Fruit fly (Drosophila melanogaster) whole organism, adult: ENCODE measurements around the gene MtnA.
A peak's percentile ranks its signal among the peaks of the same experiment; 100 is the strongest.

Source experiments
- CG11617 ChIP-seq: fragments of 200-800 bp; sonication (Bioruptor generic); optimal IDR thresholded peaks from 2 replicates; lab custom pipeline; 2017; ENCODE audit warnings: mild to moderate bottlenecking, missing biosample characterization, missing genetic modification reagents, missing genetic modification characterization
- CG12768 ChIP-seq: fragments of 200-800 bp; sonication (Bioruptor generic); optimal IDR thresholded peaks from 2 replicates; lab custom pipeline; 2017; ENCODE audit warnings: missing biosample characterization, missing genetic modification characterization, mild to moderate bottlenecking, moderate library complexity, missing genetic modification reagents
- CG14711 ChIP-seq: fragments of 200-800 bp; sonication (Bioruptor generic); optimal IDR thresholded peaks from 2 replicates; lab custom pipeline; 2018; ENCODE audit warnings: missing biosample characterization, mild to moderate bottlenecking, missing genetic modification characterization, moderate library complexity
- CG1620 ChIP-seq: fragments of 200-800 bp; sonication (Bioruptor generic); optimal IDR thresholded peaks from 2 replicates; lab custom pipeline; 2016; ENCODE audit warnings: missing biosample characterization, missing genetic modification characterization
- CG33017 ChIP-seq: fragments of 200-800 bp; sonication (Bioruptor generic); optimal IDR thresholded peaks from 2 replicates; lab custom pipeline; 2018; ENCODE audit warnings: missing biosample characterization, mild to moderate bottlenecking, missing genetic modification characterization, moderate library complexity
- CG5204 ChIP-seq: fragments of 200-800 bp; sonication (Bioruptor generic); optimal IDR thresholded peaks from 2 replicates; lab custom pipeline; 2016; ENCODE audit warnings: missing biosample characterization, missing genetic modification characterization
- CG7045 ChIP-seq: fragments of 200-800 bp; sonication (Bioruptor generic); optimal IDR thresholded peaks from 2 replicates; lab custom pipeline; 2017; ENCODE audit warnings: missing biosample characterization, mild to moderate bottlenecking, missing genetic modification characterization
- CG7101 ChIP-seq: fragments of 200-800 bp; sonication (Bioruptor generic); optimal IDR thresholded peaks from 2 replicates; lab custom pipeline; 2018; ENCODE audit warnings: missing biosample characterization, mild to moderate bottlenecking, missing genetic modification characterization, moderate library complexity
- Clk ChIP-seq: fragments of 200-800 bp; sonication (Bioruptor generic); optimal IDR thresholded peaks from 2 replicates; lab custom pipeline; 2017; ENCODE audit warnings: missing biosample characterization, missing genetic modification characterization
- Crg-1 ChIP-seq: fragments of 200-800 bp; sonication (Bioruptor generic); optimal IDR thresholded peaks from 2 replicates; lab custom pipeline; 2016; ENCODE audit warnings: missing biosample characterization, missing genetic modification characterization
- Hr96 ChIP-seq: fragments of 200-800 bp; sonication (Bioruptor generic); optimal IDR thresholded peaks from 2 replicates; lab custom pipeline; 2016; ENCODE audit warnings: missing biosample characterization, missing genetic modification characterization
- Mnt ChIP-seq: fragments of 200-800 bp; sonication (Bioruptor generic); optimal IDR thresholded peaks from 2 replicates; lab custom pipeline; 2016; ENCODE audit warnings: missing biosample characterization, mild to moderate bottlenecking, missing genetic modification characterization
- bab1 ChIP-seq: fragments of 200-800 bp; sonication (Bioruptor generic); optimal IDR thresholded peaks from 3 replicates; lab custom pipeline; 2019; ENCODE audit warnings: missing biosample characterization, mild to moderate bottlenecking, missing genetic modification characterization, moderate library complexity
- cic ChIP-seq: fragments of 200-800 bp; sonication (Bioruptor generic); optimal IDR thresholded peaks from 2 replicates; lab custom pipeline; 2017; ENCODE audit warnings: missing biosample characterization, mild to moderate bottlenecking, missing genetic modification characterization, moderate library complexity
- cnc ChIP-seq, 2 experiments: fragments of >200 bp; optimal IDR thresholded peaks; 2 replicates each; lab custom pipeline; 2017
- kay ChIP-seq: fragments of 200-800 bp; sonication (Bioruptor generic); peaks from one replicate; lab custom pipeline; 2016; ENCODE audit warnings: missing biosample characterization, missing genetic modification characterization, borderline replicate concordance
- ovo ChIP-seq: fragments of 200-800 bp; sonication (Bioruptor generic); optimal IDR thresholded peaks from 2 replicates; lab custom pipeline; 2016; ENCODE audit warnings: missing biosample characterization, missing genetic modification characterization
- pad ChIP-seq: fragments of 200-800 bp; sonication (Bioruptor generic); optimal IDR thresholded peaks from 3 replicates; lab custom pipeline; 2017; ENCODE audit warnings: missing biosample characterization, missing genetic modification characterization, mild to moderate bottlenecking, moderate library complexity, missing genetic modification reagents
- tj ChIP-seq: fragments of 200-800 bp; sonication (Bioruptor generic); optimal IDR thresholded peaks from 3 replicates; lab custom pipeline; 2017; ENCODE audit warnings: missing biosample characterization, mild to moderate bottlenecking, missing genetic modification characterization, moderate library complexity
- toe ChIP-seq: fragments of 200-800 bp; sonication (Bioruptor generic); optimal IDR thresholded peaks from 2 replicates; lab custom pipeline; 2016; ENCODE audit warnings: missing biosample characterization, missing genetic modification characterization

The MtnA gene

dm6 chr3R:9812447-9812846 is 28.3 kb upstream of the MtnA start, which contains the start of gene CG8534:
CG8534 (plus strand) TSS chr3R:9812747.
- no peak for TF ChIP-seq toe
- TF ChIP-seq CG33017 (tag; lab: Kevin White, UChicago) = no peak
- TF ChIP-seq Crg-1 (GFP tag; lab: Kevin White, UChicago) = no peak
- no peak for TF ChIP-seq Clk (GFP tag; lab: Kevin White, UChicago)
- TF ChIP-seq CG12768 (GFP tag; lab: Kevin White, UChicago) = no peak
- TF ChIP-seq ovo = no peak
- no peak for TF ChIP-seq pad (GFP tag; lab: Kevin White, UChicago)
- TF ChIP-seq CG1620 (GFP tag; lab: Kevin White, UChicago) = no peak
- no peak for TF ChIP-seq CG5204 (GFP tag; lab: Kevin White, UChicago)
- no peak for TF ChIP-seq cnc (optimal IDR thresholded peaks at IDR 0.05; lab: Kevin White, UChicago)
- no peak for TF ChIP-seq CG7045 (GFP tag; lab: Kevin White, UChicago)
- no peak for TF ChIP-seq Mnt (GFP tag; lab: Kevin White, UChicago)
- TF ChIP-seq CG11617 (GFP tag; lab: Kevin White, UChicago) = no peak
- TF ChIP-seq CG14711 (tag; lab: Kevin White, UChicago) = no peak
- TF ChIP-seq tj (GFP tag; lab: Kevin White, UChicago) = no peak
- no peak for TF ChIP-seq Hr96 (GFP tag; lab: Kevin White, UChicago)
- TF ChIP-seq CG7101 (tag; lab: Kevin White, UChicago) = no peak
- TF ChIP-seq cic (GFP tag; lab: Kevin White, UChicago) = no peak
- no peak for TF ChIP-seq kay (GFP tag; lab: Kevin White, UChicago)

- TF ChIP-seq tj (GFP tag; lab: Kevin White, UChicago) (peak; percentile 78), CG33017 (tag; lab: Kevin White, UChicago) (peak; percentile 58), Crg-1 (GFP tag; lab: Kevin White, UChicago) (peak; percentile 36), bab1 (GFP tag; lab: Kevin White, UChicago) (no peak), CG14711 (tag; lab: Kevin White, UChicago) (peak; percentile 32), toe (no peak), CG1620 (GFP tag; lab: Kevin White, UChicago) (no peak), ovo (peak; percentile 2), Mnt (GFP tag; lab: Kevin White, UChicago) (peak; percentile 67), Clk (GFP tag; lab: Kevin White, UChicago) (peak; percentile 37), CG7045 (GFP tag; lab: Kevin White, UChicago) (peak; percentile 68), kay (GFP tag; lab: Kevin White, UChicago) (no peak), cnc (optimal IDR thresholded peaks at IDR 0.05; lab: Kevin White, UChicago) (no peak), CG7101 (tag; lab: Kevin White, UChicago) (peak; percentile 19), pad (GFP tag; lab: Kevin White, UChicago) (peak; percentile 87), CG11617 (GFP tag; lab: Kevin White, UChicago) (peak; percentile 86), CG12768 (GFP tag; lab: Kevin White, UChicago) (peak; percentile 79), Hr96 (GFP tag; lab: Kevin White, UChicago) (peak; percentile 67), cic (GFP tag; lab: Kevin White, UChicago) (peak; percentile 81), CG5204 (GFP tag; lab: Kevin White, UChicago) (no peak)
Observed at dm6 chr3R:9808946-9809545, 24.9 kb upstream of the MtnA start, which contains the start of gene FBXO11. FBXO11 (minus strand) TSS chr3R:9809368.

- peak; percentile 59 for TF ChIP-seq bab1 (GFP tag; lab: Kevin White, UChicago)
- TF ChIP-seq Crg-1 (GFP tag; lab: Kevin White, UChicago) = peak; percentile 66
- TF ChIP-seq CG1620 (GFP tag; lab: Kevin White, UChicago) = peak; percentile 63
- TF ChIP-seq CG7101 (tag; lab: Kevin White, UChicago) = peak; percentile 68
- no peak for TF ChIP-seq cnc (optimal IDR thresholded peaks at IDR 0.05; lab: Kevin White, UChicago)
- peak; percentile 63 for TF ChIP-seq Mnt (GFP tag; lab: Kevin White, UChicago)
- TF ChIP-seq pad (GFP tag; lab: Kevin White, UChicago) = peak; percentile 65
- TF ChIP-seq CG14711 (tag; lab: Kevin White, UChicago) = peak; percentile 66
- TF ChIP-seq CG33017 (tag; lab: Kevin White, UChicago) = no peak
- TF ChIP-seq cic (GFP tag; lab: Kevin White, UChicago) = no peak
- peak; percentile 82 for TF ChIP-seq toe
- peak; percentile 85 for TF ChIP-seq ovo
- peak; percentile 64 for TF ChIP-seq CG7045 (GFP tag; lab: Kevin White, UChicago)
- TF ChIP-seq CG11617 (GFP tag; lab: Kevin White, UChicago) = peak; percentile 73
- TF ChIP-seq CG12768 (GFP tag; lab: Kevin White, UChicago) = peak; percentile 60
- peak; percentile 61 for TF ChIP-seq tj (GFP tag; lab: Kevin White, UChicago)
- TF ChIP-seq kay (GFP tag; lab: Kevin White, UChicago) = no peak
- no peak for TF ChIP-seq Hr96 (GFP tag; lab: Kevin White, UChicago)
- TF ChIP-seq CG5204 (GFP tag; lab: Kevin White, UChicago) = no peak
- TF ChIP-seq Clk (GFP tag; lab: Kevin White, UChicago) = peak; percentile 37
Observed at dm6 chr3R:9800644-9801330, 16.6 kb upstream of the MtnA start, which contains the start of the genes CG9467 and CG8526. CG9467 (minus strand) TSS chr3R:9801026. CG8526 (plus strand) TSS chr3R:9801280.

dm6 chr3R:9793018-9793417 is 8.8 kb upstream of the MtnA start, which contains the start of gene CG8516:
CG8516 (plus strand) TSS chr3R:9793295.
- no peak for TF ChIP-seq kay (GFP tag; lab: Kevin White, UChicago)
- TF ChIP-seq CG11617 (GFP tag; lab: Kevin White, UChicago) = peak; percentile 26
- peak; percentile 29 for TF ChIP-seq tj (GFP tag; lab: Kevin White, UChicago)
- peak; percentile 45 for TF ChIP-seq CG14711 (tag; lab: Kevin White, UChicago)
- peak; percentile 28 for TF ChIP-seq CG33017 (tag; lab: Kevin White, UChicago)
- peak; percentile 25 for TF ChIP-seq Mnt (GFP tag; lab: Kevin White, UChicago)
- no peak for TF ChIP-seq CG1620 (GFP tag; lab: Kevin White, UChicago)
- no peak for TF ChIP-seq Hr96 (GFP tag; lab: Kevin White, UChicago)
- no peak for TF ChIP-seq pad (GFP tag; lab: Kevin White, UChicago)
- no peak for TF ChIP-seq Clk (GFP tag; lab: Kevin White, UChicago)
- TF ChIP-seq bab1 (GFP tag; lab: Kevin White, UChicago) = peak; percentile 4
- TF ChIP-seq CG7101 (tag; lab: Kevin White, UChicago) = peak; percentile 37
- no peak for TF ChIP-seq cic (GFP tag; lab: Kevin White, UChicago)
- TF ChIP-seq CG7045 (GFP tag; lab: Kevin White, UChicago) = no peak
- TF ChIP-seq Crg-1 (GFP tag; lab: Kevin White, UChicago) = no peak
- no peak for TF ChIP-seq CG12768 (GFP tag; lab: Kevin White, UChicago)
- TF ChIP-seq cnc (optimal IDR thresholded peaks at IDR 0.05; lab: Kevin White, UChicago) = no peak
- TF ChIP-seq CG5204 (GFP tag; lab: Kevin White, UChicago) = no peak
- TF ChIP-seq ovo = no peak
- no peak for TF ChIP-seq toe
